Worm (Caenorhabditis elegans): ENCODE measurements around the gene oct-2.

oct-2 gene

ce11 chrX:11379135-11379781 lies 33.0 kb downstream of the oct-2 start:
- TF ChIP-seq pes-1 (GFP tag; IDR thresholded peaks at IDR 0.05) (no peak), tra-4 (tag; optimal IDR thresholded peaks at IDR 0.05) (no peak), tbx-37 (GFP tag; conservative IDR thresholded peaks at IDR 0.05) (no peak), ceh-13 (GFP tag; optimal IDR thresholded peaks at IDR 0.05) (no peak), sea-1 (GFP tag; conservative IDR thresholded peaks at IDR 0.05) (no peak), flt-1 (GFP tag; IDR thresholded peaks at IDR 0.05) (no peak), hmg-4 (GFP tag; optimal IDR thresholded peaks at IDR 0.05) (peak; percentile 43)

- TF ChIP-seq tbx-37 (GFP tag; conservative IDR thresholded peaks at IDR 0.05) (no peak), ets-7 (tag; optimal IDR thresholded peaks at IDR 0.05) (no peak), F13C5.2 (tag; optimal IDR thresholded peaks at IDR 0.05) (no peak), ceh-13 (GFP tag; optimal IDR thresholded peaks at IDR 0.05) (no peak), pes-1 (GFP tag; IDR thresholded peaks at IDR 0.05) (no peak), flt-1 (GFP tag; IDR thresholded peaks at IDR 0.05) (no peak), B0310.2 (tag; optimal IDR thresholded peaks at IDR 0.05) (no peak), tra-4 (tag; optimal IDR thresholded peaks at IDR 0.05) (no peak), tbx-11 (GFP tag; IDR thresholded peaks at IDR 0.05) (no peak), sea-1 (GFP tag; conservative IDR thresholded peaks at IDR 0.05) (no peak), hmg-4 (GFP tag; optimal IDR thresholded peaks at IDR 0.05) (no peak), hmbx-1 (tag; optimal IDR thresholded peaks at IDR 0.05) (no peak), aly-1 (tag; optimal IDR thresholded peaks at IDR 0.05) (no peak), hnd-1 (tag; optimal IDR thresholded peaks at IDR 0.05) (no peak), ama-1 (optimal IDR thresholded peaks at IDR 0.05) (no peak)
Observed at ce11 chrX:11383359-11383758, 37.1 kb downstream of the oct-2 start.

ce11 chrX:11384534-11385441 lies 38.5 kb downstream of the oct-2 start, which contains the start of the genes F08B12.11 and prmn-1:
TSS of gene F08B12.11 (plus strand) at chrX:11385054.
TSS of gene prmn-1 (plus strand) at chrX:11385084.
- TF ChIP-seq tbx-37 (GFP tag; conservative IDR thresholded peaks at IDR 0.05): peak; percentile 40; the same call in 1 of the 2 replicates
- TF ChIP-seq hmbx-1 (tag; optimal IDR thresholded peaks at IDR 0.05): no peak

ce11 chrX:11385916-11386315 lies 39.7 kb downstream of the oct-2 start:
- TF ChIP-seq ceh-13 (GFP tag; optimal IDR thresholded peaks at IDR 0.05): no peak
- TF ChIP-seq hmbx-1 (tag; optimal IDR thresholded peaks at IDR 0.05): no peak
- TF ChIP-seq aly-1 (tag; optimal IDR thresholded peaks at IDR 0.05): no peak
- no peak for TF ChIP-seq sea-1 (GFP tag; conservative IDR thresholded peaks at IDR 0.05)
- TF ChIP-seq flt-1 (GFP tag; IDR thresholded peaks at IDR 0.05): no peak
- TF ChIP-seq ets-7 (tag; optimal IDR thresholded peaks at IDR 0.05): no peak
- TF ChIP-seq tbx-37 (GFP tag; conservative IDR thresholded peaks at IDR 0.05): no peak
- no peak for TF ChIP-seq hmg-4 (GFP tag; optimal IDR thresholded peaks at IDR 0.05)

ce11 chrX:11386903-11387302 lies 40.6 kb downstream of the oct-2 start:
- TF ChIP-seq tbx-11 (GFP tag; IDR thresholded peaks at IDR 0.05) (no peak), ceh-13 (GFP tag; optimal IDR thresholded peaks at IDR 0.05) (no peak), hnd-1 (tag; optimal IDR thresholded peaks at IDR 0.05) (no peak), flt-1 (GFP tag; IDR thresholded peaks at IDR 0.05) (no peak), ets-7 (tag; optimal IDR thresholded peaks at IDR 0.05) (no peak), pes-1 (GFP tag; IDR thresholded peaks at IDR 0.05) (no peak), B0310.2 (tag; optimal IDR thresholded peaks at IDR 0.05) (no peak), ceh-36 (tag; optimal IDR thresholded peaks at IDR 0.05) (no peak), tra-4 (tag; optimal IDR thresholded peaks at IDR 0.05) (no peak), scrt-1 (GFP tag; IDR thresholded peaks at IDR 0.05) (no peak), tbx-37 (GFP tag; conservative IDR thresholded peaks at IDR 0.05) (no peak), hmg-4 (GFP tag; optimal IDR thresholded peaks at IDR 0.05) (no peak), sea-1 (GFP tag; conservative IDR thresholded peaks at IDR 0.05) (no peak), hmbx-1 (tag; optimal IDR thresholded peaks at IDR 0.05) (no peak), ama-1 (optimal IDR thresholded peaks at IDR 0.05) (no peak), F13C5.2 (tag; optimal IDR thresholded peaks at IDR 0.05) (no peak), aly-1 (tag; optimal IDR thresholded peaks at IDR 0.05) (no peak)

ce11 chrX:11387723-11388330 lies 41.6 kb downstream of the oct-2 start:
- no peak for TF ChIP-seq tra-4 (tag; optimal IDR thresholded peaks at IDR 0.05)
- no peak for TF ChIP-seq hmg-4 (GFP tag; optimal IDR thresholded peaks at IDR 0.05)
- TF ChIP-seq flt-1 (GFP tag; IDR thresholded peaks at IDR 0.05): no peak
- TF ChIP-seq hmbx-1 (tag; optimal IDR thresholded peaks at IDR 0.05): no peak
- no peak for TF ChIP-seq F13C5.2 (tag; optimal IDR thresholded peaks at IDR 0.05)
- no peak for TF ChIP-seq ama-1 (optimal IDR thresholded peaks at IDR 0.05)
- no peak for TF ChIP-seq hnd-1 (tag; optimal IDR thresholded peaks at IDR 0.05)
- TF ChIP-seq ceh-13 (GFP tag; optimal IDR thresholded peaks at IDR 0.05): no peak
- no peak for TF ChIP-seq tbx-11 (GFP tag; IDR thresholded peaks at IDR 0.05)
- TF ChIP-seq scrt-1 (GFP tag; IDR thresholded peaks at IDR 0.05): no peak
- no peak for TF ChIP-seq sea-1 (GFP tag; conservative IDR thresholded peaks at IDR 0.05)
- TF ChIP-seq B0310.2 (tag; optimal IDR thresholded peaks at IDR 0.05): no peak
- no peak for TF ChIP-seq pes-1 (GFP tag; IDR thresholded peaks at IDR 0.05)
- TF ChIP-seq ceh-36 (tag; optimal IDR thresholded peaks at IDR 0.05): no peak
- TF ChIP-seq ets-7 (tag; optimal IDR thresholded peaks at IDR 0.05): no peak
- TF ChIP-seq aly-1 (tag; optimal IDR thresholded peaks at IDR 0.05): no peak
- no peak for TF ChIP-seq tbx-37 (GFP tag; conservative IDR thresholded peaks at IDR 0.05)

ce11 chrX:11392924-11393323 lies 46.7 kb downstream of the oct-2 start, which contains the start of gene prx-12:
TSS of gene prx-12 (plus strand) at chrX:11393294.
- TF ChIP-seq tbx-11 (GFP tag; IDR thresholded peaks at IDR 0.05) (no peak), sea-1 (GFP tag; conservative IDR thresholded peaks at IDR 0.05) (no peak), ceh-36 (tag; optimal IDR thresholded peaks at IDR 0.05) (no peak), B0310.2 (tag; optimal IDR thresholded peaks at IDR 0.05) (no peak), aly-1 (tag; optimal IDR thresholded peaks at IDR 0.05) (no peak), tbx-37 (GFP tag; conservative IDR thresholded peaks at IDR 0.05) (no peak), scrt-1 (GFP tag; IDR thresholded peaks at IDR 0.05) (no peak), hmbx-1 (tag; optimal IDR thresholded peaks at IDR 0.05) (no peak), ceh-13 (GFP tag; optimal IDR thresholded peaks at IDR 0.05) (no peak), hmg-4 (GFP tag; optimal IDR thresholded peaks at IDR 0.05) (no peak), tra-4 (tag; optimal IDR thresholded peaks at IDR 0.05) (no peak), ets-7 (tag; optimal IDR thresholded peaks at IDR 0.05) (no peak), pes-1 (GFP tag; IDR thresholded peaks at IDR 0.05) (no peak), hnd-1 (tag; optimal IDR thresholded peaks at IDR 0.05) (no peak)
